Fruit fly (Drosophila melanogaster): ENCODE data around the gene Gmd.

Gene Gmd

DNA sequence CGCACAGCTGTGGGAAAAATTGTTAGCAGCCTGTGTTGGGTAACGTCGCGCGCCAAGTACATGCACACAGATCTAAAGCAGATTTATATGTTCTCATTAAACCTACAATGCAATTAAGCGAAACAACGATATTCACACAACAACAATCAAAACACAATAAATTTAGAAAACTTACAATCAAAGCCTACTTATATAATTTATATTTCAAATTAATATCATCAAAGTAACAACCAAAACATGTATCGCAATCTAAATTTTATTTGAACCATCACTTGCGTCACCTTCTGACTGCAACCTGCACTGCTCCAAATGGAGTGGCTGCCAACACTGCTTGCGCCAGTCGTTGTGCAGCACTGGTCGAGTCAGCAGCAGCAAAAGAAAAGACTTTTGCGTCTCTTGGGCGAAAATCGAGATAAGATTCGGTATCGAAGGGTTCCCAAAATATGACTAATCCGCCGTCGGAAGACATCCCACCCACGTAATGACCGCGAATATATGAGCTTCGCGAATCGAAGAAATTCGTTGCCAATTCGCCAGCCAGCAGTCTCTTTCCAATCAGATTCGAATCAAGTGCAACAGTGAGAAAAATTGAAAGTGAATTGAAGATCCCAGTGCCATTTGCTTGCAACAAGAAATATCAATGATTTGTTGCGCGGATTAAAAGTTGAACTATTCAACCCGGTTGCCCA, 4.6 kb upstream of the Gmd start, which contains the start of the genes CG8892 and CG34126 (continued):
- peak; percentile 98 for TF ChIP-seq CG18599 (GFP tag; optimal IDR thresholded peaks at IDR 0.05)
- peak; percentile 92 for TF ChIP-seq ase (GFP tag; IDR thresholded peaks at IDR 0.05)
- TF ChIP-seq en (GFP tag; optimal IDR thresholded peaks at IDR 0.05) = peak; percentile 91
- TF ChIP-seq Opbp (GFP tag; IDR thresholded peaks at IDR 0.05; ENCODE audit: partially characterized antibody) = 0 out of 3 replicates have a peak, but pooled peaks have one; percentile 28
- TF ChIP-seq Dref (GFP tag; IDR thresholded peaks at IDR 0.05) = peak; percentile 51
- peak; percentile 94 for TF ChIP-seq CG11695 (GFP tag; IDR thresholded peaks at IDR 0.05)
- peak; percentile 81 for TF ChIP-seq p53 (GFP tag; optimal IDR thresholded peaks at IDR 0.05)
- peak; percentile 98 for TF ChIP-seq slbo (GFP tag; IDR thresholded peaks at IDR 0.05)
- TF ChIP-seq CG9876 (GFP tag; optimal IDR thresholded peaks at IDR 0.05) = peak; percentile 96
- peak; percentile 94 for TF ChIP-seq wor (GFP tag; IDR thresholded peaks at IDR 0.05)
- peak; percentile 96 for TF ChIP-seq grau (tag; optimal IDR thresholded peaks at IDR 0.05)
- TF ChIP-seq Atf6 (GFP tag; IDR thresholded peaks at IDR 0.05) = peak; percentile 97
- no peak for TF ChIP-seq tna (GFP tag; IDR thresholded peaks at IDR 0.05; ENCODE audit: partially characterized antibody)
- TF ChIP-seq hth (optimal IDR thresholded peaks at IDR 0.05) = no peak
- peak; percentile 80 for TF ChIP-seq NC2α (GFP tag; optimal IDR thresholded peaks at IDR 0.05)
- peak; percentile 88 for TF ChIP-seq stc (GFP tag; IDR thresholded peaks at IDR 0.05)
- peak; percentile 98 for TF ChIP-seq row (GFP tag; IDR thresholded peaks at IDR 0.05)
- TF ChIP-seq CG11093 (GFP tag; IDR thresholded peaks at IDR 0.05) = peak; percentile 96
- TF ChIP-seq danr (GFP tag; IDR thresholded peaks at IDR 0.05) = peak; percentile 94
- TF ChIP-seq CG1792 (GFP tag; optimal IDR thresholded peaks at IDR 0.05) = peak; percentile 93
- TF ChIP-seq CG14860 (GFP tag; IDR thresholded peaks at IDR 0.05; ENCODE audit: partially characterized antibody) = no peak
- peak; percentile 99 for TF ChIP-seq sens (GFP tag)
- TF ChIP-seq tgo (GFP tag; IDR thresholded peaks at IDR 0.05) = peak; percentile 97
- TF ChIP-seq nom (GFP tag; optimal IDR thresholded peaks at IDR 0.05) = peak; percentile 88
- 0 out of 2 replicates have a peak, but pooled peaks have one; percentile 25 for TF ChIP-seq nerfin-2 (GFP tag; IDR thresholded peaks at IDR 0.05; ENCODE audit: partially characterized antibody)
- peak; percentile 90 for TF ChIP-seq CG6813 (GFP tag; optimal IDR thresholded peaks at IDR 0.05)
- TF ChIP-seq sd (tag; optimal IDR thresholded peaks at IDR 0.05) = peak; percentile 90
- TF ChIP-seq h (optimal IDR thresholded peaks at IDR 0.05) = no peak
- no peak for TF ChIP-seq HLHmδ (GFP tag; optimal IDR thresholded peaks at IDR 0.05)
- peak; percentile 95 for TF ChIP-seq CG16863 (GFP tag; optimal IDR thresholded peaks at IDR 0.05)
- peak; percentile 81 for TF ChIP-seq Deaf1 (tag; optimal IDR thresholded peaks at IDR 0.05)
- peak; percentile 82 for TF ChIP-seq Hr39 (optimal IDR thresholded peaks at IDR 0.05)
- peak; percentile 97 for TF ChIP-seq CG9215 (GFP tag; IDR thresholded peaks at IDR 0.05)
- peak; percentile 98 for TF ChIP-seq CG12391 (tag; optimal IDR thresholded peaks at IDR 0.05)
- peak; percentile 89 for TF ChIP-seq TFAM (GFP tag; optimal IDR thresholded peaks at IDR 0.05)
- TF ChIP-seq pb (GFP tag; optimal IDR thresholded peaks at IDR 0.05) = peak; percentile 85
- TF ChIP-seq CG11456 (GFP tag; IDR thresholded peaks at IDR 0.05) = peak; percentile 97
- peak; percentile 81 for TF ChIP-seq Nf-YB (GFP tag; optimal IDR thresholded peaks at IDR 0.05)
- TF ChIP-seq Scr (GFP tag; IDR thresholded peaks at IDR 0.05; ENCODE audit: partially characterized antibody) = peak; percentile 24; the same call in 1 of the 2 replicates
- peak; percentile 36; the same call in 2 of the 3 replicates for TF ChIP-seq CG16813 (GFP tag; IDR thresholded peaks at IDR 0.05; ENCODE audit: partially characterized antibody)
- peak; percentile 75 for TF ChIP-seq Tbp (GFP tag; optimal IDR thresholded peaks at IDR 0.05)
- TF ChIP-seq CG31365 (tag; optimal IDR thresholded peaks at IDR 0.05) = peak; percentile 66
- TF ChIP-seq esg (GFP tag; conservative IDR thresholded peaks at IDR 0.05) = peak; percentile 97
- TF ChIP-seq sob (GFP tag; IDR thresholded peaks at IDR 0.05) = peak; percentile 98
- TF ChIP-seq CG17912 (GFP tag; optimal IDR thresholded peaks at IDR 0.05) = peak; percentile 82
- TF ChIP-seq Stat92E (GFP tag; optimal IDR thresholded peaks at IDR 0.05) = peak in 1 of 3 experiments; percentile 76
- TF ChIP-seq Eip74EF (GFP tag; optimal IDR thresholded peaks at IDR 0.05) = peak in 1 of 2 experiments; percentile 85
- peak; percentile 97 for TF ChIP-seq al (GFP tag; IDR thresholded peaks at IDR 0.05)
- TF ChIP-seq CG4707 (GFP tag; optimal IDR thresholded peaks at IDR 0.05) = peak; percentile 80
- TF ChIP-seq CG7357 (GFP tag; IDR thresholded peaks at IDR 0.05) = peak; percentile 92

Measured in whole organism, embryonic.